Worm (Caenorhabditis elegans) whole organism, late embryonic: Measurements from ENCODE around the gene hmg-11.

Experiments
- C08G9.2 ChIP-seq: sonication (generic microtip); optimal IDR thresholded peaks from 2 replicates; lab custom pipeline; 2016; ENCODE audit warnings: mild to moderate bottlenecking, missing genetic modification characterization, moderate library complexity, missing compliant biosample characterization
- ama-1 ChIP-seq: fragments of 150-350 bp; optimal IDR thresholded peaks from 2 replicates; lab custom pipeline; 2014
- ceh-22 ChIP-seq: sonication (generic microtip); optimal IDR thresholded peaks from 2 replicates; lab custom pipeline; 2017; ENCODE audit warnings: missing biosample characterization, missing genetic modification characterization
- dmd-4 ChIP-seq: sonication (generic microtip); optimal IDR thresholded peaks from 2 replicates; lab custom pipeline; 2016; ENCODE audit warnings: borderline replicate concordance, missing genetic modification characterization, missing compliant biosample characterization
- lin-11 ChIP-seq: fragments of 200-800 bp; sonication (Bioruptor generic); optimal IDR thresholded peaks from 2 replicates; lab custom pipeline; 2018; ENCODE audit warnings: mild to moderate bottlenecking, missing genetic modification characterization, missing compliant biosample characterization
- mec-3 ChIP-seq: sonication (generic microtip); optimal IDR thresholded peaks from 2 replicates; lab custom pipeline; 2016; ENCODE audit warnings: borderline replicate concordance, missing genetic modification characterization, missing compliant biosample characterization
- nhr-11 ChIP-seq: fragments of 150-350 bp; optimal IDR thresholded peaks from 2 replicates; lab custom pipeline; 2014; ENCODE audit warnings: missing biosample characterization, missing genetic modification characterization
- sox-2 ChIP-seq: fragments of 200-800 bp; sonication (Bioruptor generic); IDR thresholded peaks from 2 replicates; pipeline ENCODE4 v1.3.6; 2022; ENCODE audit warnings: missing genetic modification reagents, missing genetic modification characterization, missing compliant biosample characterization

ce11 chrII:4674188-4674587 is 1.3 kb downstream of the hmg-11 start:
- no peak for TF ChIP-seq dmd-4
- TF ChIP-seq mec-3: no peak
- TF ChIP-seq ceh-22 (tag; lab: Kevin White, UChicago): no peak
- TF ChIP-seq lin-11 (tag; lab: Kevin White, UChicago): no peak
- no peak for TF ChIP-seq ama-1 (lab: Kevin White, UChicago)
- no peak for TF ChIP-seq nhr-11 (tag; lab: Kevin White, UChicago)
- no peak for TF ChIP-seq sox-2 (GFP tag; lab: Robert Waterston, UW)
- TF ChIP-seq C08G9.2 (tag; lab: Kevin White, UChicago): no peak
